Worm (Caenorhabditis elegans): ENCODE results near the gene vha-2.

The vha-2 gene

DNA sequence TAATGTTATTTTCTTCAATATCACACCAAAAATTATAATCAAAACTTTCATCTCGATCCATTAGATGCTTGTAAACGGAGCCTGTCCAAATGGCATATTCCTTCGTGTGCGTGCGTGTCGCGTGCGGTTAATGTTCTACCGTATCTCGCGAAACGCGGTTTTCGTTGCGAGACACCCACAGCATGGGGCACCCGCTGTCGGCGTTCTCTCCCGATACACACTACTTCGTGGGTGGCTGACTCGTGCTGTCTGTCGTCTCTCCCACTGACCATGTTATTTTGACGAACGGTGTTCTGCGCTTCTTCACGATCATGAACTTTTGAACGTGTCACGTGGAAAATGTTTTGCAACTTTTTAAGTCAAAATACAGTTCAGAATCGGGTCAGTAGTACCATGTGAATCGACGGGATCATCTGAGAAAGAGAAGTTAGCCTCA lies 16.5 kb upstream of the vha-2 start (continued):
- TF ChIP-seq nhr-111 (GFP tag; optimal IDR thresholded peaks at IDR 0.05): peak; percentile 99
- TF ChIP-seq ZK546.5 (tag; optimal IDR thresholded peaks at IDR 0.05): peak; percentile 24 to 87
- peak; percentile 49 for TF ChIP-seq lir-3 (tag; optimal IDR thresholded peaks at IDR 0.05)
- TF ChIP-seq unc-39 (tag; optimal IDR thresholded peaks at IDR 0.05): peak; percentile 37
- peak; percentile 99 for TF ChIP-seq hmg-1.1 (GFP tag; IDR thresholded peaks at IDR 0.05)
- TF ChIP-seq ceh-62 (tag; optimal IDR thresholded peaks at IDR 0.05): no peak
- TF ChIP-seq skn-1 (tag; optimal IDR thresholded peaks at IDR 0.05): peak; percentile 71
- TF ChIP-seq madf-9 (GFP tag; conservative IDR thresholded peaks at IDR 0.05): peak; percentile 92
- peak; percentile 78 for TF ChIP-seq lin-39 (tag; optimal IDR thresholded peaks at IDR 0.05)
- TF ChIP-seq lin-38 (GFP tag; IDR thresholded peaks at IDR 0.05): peak; percentile 94
- TF ChIP-seq nhr-6 (tag; optimal IDR thresholded peaks at IDR 0.05): peak; percentile 96
- peak; percentile 93 for TF ChIP-seq nhr-10 (tag; optimal IDR thresholded peaks at IDR 0.05)
- peak; percentile 99 for TF ChIP-seq dmd-6 (GFP tag; IDR thresholded peaks at IDR 0.05)
- peak; percentile 37 for TF ChIP-seq nhr-237 (tag; optimal IDR thresholded peaks at IDR 0.05)
- TF ChIP-seq tag-97 (GFP tag; IDR thresholded peaks at IDR 0.05): 0 out of 2 replicates have a peak, but pooled peaks have one; percentile 66
- no peak for TF ChIP-seq F26F4.8 (GFP tag; conservative IDR thresholded peaks at IDR 0.05)
- TF ChIP-seq dve-1 (tag; optimal IDR thresholded peaks at IDR 0.05; ENCODE audit: insufficient read depth): peak; percentile 99
- TF ChIP-seq arid-1 (GFP tag; conservative IDR thresholded peaks at IDR 0.05): peak; percentile 97
- peak; percentile 80 to 90; a peak in 2 of 4 replicates for TF ChIP-seq madf-5 (GFP tag; IDR thresholded peaks at IDR 0.05)
- TF ChIP-seq ama-1 (optimal IDR thresholded peaks at IDR 0.05): peak; percentile 95
- TF ChIP-seq ctbp-1 (GFP tag; IDR thresholded peaks at IDR 0.05): peak; percentile 98
- TF ChIP-seq snpc-4 (tag; optimal IDR thresholded peaks at IDR 0.05): peak; percentile 35
- peak; percentile 100 for TF ChIP-seq hlh-11 (tag; optimal IDR thresholded peaks at IDR 0.05)
- TF ChIP-seq cey-2 (tag; optimal IDR thresholded peaks at IDR 0.05; ENCODE audit: borderline replicate concordance, insufficient read depth): peak; percentile 83
- TF ChIP-seq nhr-77 (tag; optimal IDR thresholded peaks at IDR 0.05): peak; percentile 97
- peak; percentile 48; the same call in 1 of the 2 replicates for TF ChIP-seq zip-11 (GFP tag; IDR thresholded peaks at IDR 0.05)
- peak; percentile 78; the same call in 1 of the 2 replicates for TF ChIP-seq ZK337.2 (GFP tag; IDR thresholded peaks at IDR 0.05)
- peak; percentile 98 for TF ChIP-seq lin-1 (GFP tag; IDR thresholded peaks at IDR 0.05)
- peak; percentile 98 for TF ChIP-seq nhr-102 (tag; optimal IDR thresholded peaks at IDR 0.05)
- TF ChIP-seq Y75B8A.6 (GFP tag; IDR thresholded peaks at IDR 0.05): peak; percentile 95
- TF ChIP-seq dmd-9 (GFP tag; IDR thresholded peaks at IDR 0.05): peak; percentile 94
- peak; percentile 75 for TF ChIP-seq ceh-32 (tag; optimal IDR thresholded peaks at IDR 0.05; ENCODE audit: poor library complexity)
- TF ChIP-seq lin-29 (GFP tag; IDR thresholded peaks at IDR 0.05): peak; percentile 94
- TF ChIP-seq hlh-30 (tag; optimal IDR thresholded peaks at IDR 0.05; ENCODE audit: insufficient read depth): peak; percentile 99
- TF ChIP-seq daf-12 (tag; optimal IDR thresholded peaks at IDR 0.05): no peak
- TF ChIP-seq mep-1 (tag; optimal IDR thresholded peaks at IDR 0.05): peak; percentile 99
- peak; percentile 99 for TF ChIP-seq zfp-3 (GFP tag; conservative IDR thresholded peaks at IDR 0.05)
- TF ChIP-seq ceh-44 (GFP tag; IDR thresholded peaks at IDR 0.05): peak; percentile 77; the same call in 1 of the 2 replicates
- peak; percentile 86 for TF ChIP-seq dpl-1 (GFP tag; optimal IDR thresholded peaks at IDR 0.05)
- peak; percentile 99 for TF ChIP-seq nhr-11 (tag; optimal IDR thresholded peaks at IDR 0.05)
- no peak for TF ChIP-seq ceh-28 (tag; optimal IDR thresholded peaks at IDR 0.05)
- TF ChIP-seq saeg-2 (GFP tag; IDR thresholded peaks at IDR 0.05): peak; percentile 99
- TF ChIP-seq mdt-29 (GFP tag; IDR thresholded peaks at IDR 0.05): peak; percentile 96
- TF ChIP-seq vab-7 (GFP tag; IDR thresholded peaks at IDR 0.05): peak; percentile 89
- TF ChIP-seq nhr-28 (tag; optimal IDR thresholded peaks at IDR 0.05): peak; percentile 90
- TF ChIP-seq F37D6.2 (tag; optimal IDR thresholded peaks at IDR 0.05): peak; percentile 95
- peak; percentile 96 for TF ChIP-seq Y105C5A.15 (GFP tag; IDR thresholded peaks at IDR 0.05)
- TF ChIP-seq daf-8 (GFP tag; IDR thresholded peaks at IDR 0.05): 0 out of 2 replicates have a peak, but pooled peaks have one; percentile 51
- TF ChIP-seq lin-15B (tag; optimal IDR thresholded peaks at IDR 0.05): no peak
- TF ChIP-seq hif-1 (tag; optimal IDR thresholded peaks at IDR 0.05): peak; percentile 81 to 96
- TF ChIP-seq aly-2 (tag; optimal IDR thresholded peaks at IDR 0.05): peak; percentile 36

Measured in whole organism, L4 larva.